Fruit fly (Drosophila melanogaster) ovary, adult (tissue): Measurements from ENCODE around the gene dpr16.

Source experiments
- CG17801 ChIP-seq: fragments of 200-800 bp; optimal IDR thresholded peaks from 2 replicates; lab custom pipeline; 2019; ENCODE audit warnings: missing biosample characterization, mild to moderate bottlenecking, missing genetic modification characterization, moderate library complexity; ENCODE audit not compliant: partially characterized antibody

The dpr16 gene

DNA sequence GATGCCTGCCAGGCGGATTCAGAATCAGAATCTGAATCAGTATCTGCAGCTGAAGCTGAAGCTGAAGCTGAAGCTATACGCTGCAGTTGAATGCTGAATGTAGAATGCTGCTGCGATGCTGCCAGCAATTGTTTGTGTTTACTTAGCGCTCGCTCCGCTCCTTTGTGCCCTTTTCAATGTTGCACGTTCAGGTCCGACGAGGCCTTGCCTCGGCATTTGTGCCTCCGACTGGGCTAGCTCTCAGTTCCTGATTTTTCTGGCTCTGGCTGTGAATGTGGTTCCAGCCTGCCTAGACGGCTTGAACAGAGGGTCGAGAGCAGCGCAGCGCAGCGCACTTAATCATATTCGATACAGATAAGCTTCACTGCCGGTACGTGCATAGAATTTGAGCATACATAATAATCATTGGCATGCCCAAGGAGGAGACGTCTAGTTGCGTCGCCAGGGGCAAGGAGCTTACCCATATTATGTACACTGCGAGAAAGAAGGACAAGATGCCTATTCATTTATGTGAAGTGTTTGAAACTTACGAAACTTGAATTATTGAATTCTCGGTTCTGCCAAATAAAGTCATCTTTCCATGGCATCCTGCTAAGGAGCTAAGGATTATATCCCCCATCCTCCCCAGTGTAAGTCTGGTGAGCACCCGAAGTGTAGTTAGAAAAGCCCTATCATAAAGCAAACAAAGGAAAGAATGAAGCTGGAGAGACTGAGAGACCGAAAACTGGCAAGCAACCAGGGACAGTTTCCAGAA is 30.1 kb upstream of the dpr16 start:
- no peak for TF ChIP-seq CG17801 (GFP tag; lab: Kevin White, UChicago)

DNA sequence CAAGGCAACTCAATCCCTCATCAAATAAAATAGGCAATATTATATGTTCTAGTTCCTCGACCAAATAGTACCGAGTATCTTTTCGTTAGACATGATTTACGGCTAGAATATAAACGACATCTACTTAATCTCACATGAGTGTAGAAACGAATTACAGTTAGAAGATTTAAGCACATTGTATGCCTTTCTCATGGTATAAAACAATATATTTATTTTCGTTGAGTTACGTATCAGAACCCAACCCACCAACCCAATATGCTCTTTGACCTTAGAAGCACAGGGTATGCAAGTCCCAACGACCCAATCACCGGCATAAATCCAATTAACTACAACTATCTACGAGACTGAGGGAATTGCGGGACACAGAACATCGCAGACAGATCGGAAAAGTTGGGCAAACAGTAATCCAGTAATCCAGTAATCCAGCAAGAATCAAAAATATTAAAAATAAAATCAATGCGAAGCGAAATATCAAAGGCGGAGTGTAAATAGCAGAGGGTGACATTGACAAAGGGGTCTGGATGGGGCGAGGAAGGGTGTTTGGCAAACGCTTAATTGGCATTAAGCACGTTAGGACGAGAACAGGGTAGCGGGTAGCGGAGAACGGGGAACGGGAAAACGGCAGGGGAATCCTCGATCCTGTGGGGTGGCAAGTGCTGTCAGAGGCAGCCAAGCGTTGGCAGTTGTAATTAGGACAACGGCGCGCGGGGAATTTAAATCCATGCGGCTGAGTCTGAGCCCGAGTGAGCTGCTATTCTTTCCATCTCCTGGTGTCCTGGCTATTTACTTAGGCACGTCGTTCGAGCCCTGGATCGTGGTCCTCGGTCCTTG is 28.2 kb upstream of the dpr16 start:
- TF ChIP-seq CG17801 (GFP tag; lab: Kevin White, UChicago): no peak

DNA sequence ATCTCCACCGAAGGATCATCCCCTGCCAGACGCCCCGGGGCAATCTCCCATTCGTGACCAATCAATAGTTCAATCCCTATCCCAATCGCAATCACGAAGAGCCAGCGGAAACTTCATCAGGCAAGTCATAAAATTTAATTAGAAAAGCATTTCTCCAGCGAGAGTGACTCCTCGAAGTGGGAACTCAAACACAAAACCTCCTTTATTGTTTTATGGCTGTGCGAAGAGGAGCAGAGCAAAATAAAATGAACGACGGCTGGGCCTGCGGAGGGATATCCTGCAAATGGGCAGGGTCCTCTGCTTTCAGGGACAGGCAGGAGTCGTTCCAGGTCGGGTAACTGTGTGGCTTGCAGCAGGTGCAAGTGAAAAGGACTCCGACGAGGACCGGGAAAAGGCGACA is 25.8 kb upstream of the dpr16 start:
- TF ChIP-seq CG17801 (GFP tag; lab: Kevin White, UChicago): no peak

DNA sequence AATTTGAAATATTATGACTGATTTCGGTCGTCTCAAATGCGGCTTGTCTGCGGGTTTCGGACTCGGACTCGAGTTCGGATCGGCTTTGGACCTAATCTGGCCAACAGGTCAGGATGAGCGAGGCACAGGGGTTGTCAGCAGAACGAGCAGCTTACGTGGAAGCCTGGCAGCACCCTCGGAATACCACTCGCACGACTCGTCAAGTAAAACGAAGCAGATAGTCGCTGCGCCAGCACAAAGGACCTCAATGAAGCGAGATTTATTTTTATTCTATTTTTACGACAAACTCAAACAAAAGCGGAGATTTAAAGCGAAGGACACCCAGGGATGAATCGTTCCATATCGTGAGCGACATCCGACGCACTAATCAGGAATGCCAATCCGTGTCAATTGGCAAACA is 24.9 kb upstream of the dpr16 start:
- no peak for TF ChIP-seq CG17801 (GFP tag; lab: Kevin White, UChicago)

DNA sequence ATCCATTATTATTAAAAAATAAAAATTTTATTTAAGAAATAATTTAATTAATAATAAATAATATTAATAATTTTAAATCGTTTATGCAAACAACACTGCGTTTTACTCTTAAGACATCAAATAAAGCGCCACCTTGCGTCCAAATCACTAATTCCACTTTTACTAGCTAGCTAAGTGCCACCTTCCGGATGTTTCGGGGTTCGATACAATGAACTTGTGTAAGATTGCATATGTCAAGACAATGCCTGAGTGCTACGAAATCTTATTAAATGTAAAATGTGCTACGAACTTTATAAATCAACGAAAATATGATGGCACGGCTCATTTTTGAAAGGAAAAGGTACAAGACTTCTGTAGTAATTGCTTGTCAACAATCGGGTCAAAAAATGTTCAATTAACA is 23.8 kb upstream of the dpr16 start:
- no peak for TF ChIP-seq CG17801 (GFP tag; lab: Kevin White, UChicago)

DNA sequence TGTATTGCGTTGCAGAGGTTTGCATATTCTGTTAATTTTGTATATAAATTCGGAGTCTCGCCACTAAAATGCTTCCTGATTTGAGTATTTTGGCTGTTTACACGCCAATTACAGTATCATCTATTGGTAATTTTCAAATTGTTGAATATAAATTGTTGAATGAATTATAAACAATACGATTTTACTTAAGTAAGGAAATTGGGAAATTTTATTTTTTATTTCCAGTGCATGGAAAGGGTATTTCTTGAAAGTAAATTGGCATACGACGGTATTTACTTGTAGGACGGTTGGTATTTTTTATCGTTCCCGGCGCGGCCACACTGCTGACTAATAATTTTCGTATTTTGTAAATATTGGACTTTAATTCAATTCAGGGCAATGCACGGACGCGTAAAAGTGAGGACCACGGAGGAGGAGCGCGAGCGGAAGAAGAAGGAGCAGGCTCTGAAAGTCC is 22.9 kb upstream of the dpr16 start, which contains the start of gene RabGGTa:
Gene RabGGTa (plus strand): TSS at position 298 of the 454 bp plus-strand sequence.
- no peak for TF ChIP-seq CG17801 (GFP tag; lab: Kevin White, UChicago)

DNA sequence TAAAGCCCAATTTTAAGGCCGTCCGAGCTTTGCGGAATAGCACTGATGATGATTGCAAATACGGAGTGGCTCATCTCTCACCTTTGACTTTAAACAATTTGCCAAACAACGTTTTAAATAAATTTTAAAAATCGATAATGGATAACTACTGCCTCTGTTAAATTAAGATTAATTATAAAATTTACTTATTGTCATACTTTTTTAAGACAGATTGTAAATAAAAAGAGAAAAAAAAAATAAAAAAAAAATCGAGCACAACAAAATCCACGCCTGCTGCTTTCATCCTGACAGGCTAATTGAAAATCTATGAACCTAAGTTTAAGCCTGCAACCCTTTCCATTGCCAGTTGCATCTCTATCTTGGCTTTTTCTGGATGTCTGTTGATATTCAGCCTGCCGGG is 11.8 kb upstream of the dpr16 start, which contains the start of gene CG12589:
Gene CG12589 (minus strand): TSS at position 101 of the 400 bp plus-strand sequence.
- TF ChIP-seq CG17801 (GFP tag; lab: Kevin White, UChicago): no peak

DNA sequence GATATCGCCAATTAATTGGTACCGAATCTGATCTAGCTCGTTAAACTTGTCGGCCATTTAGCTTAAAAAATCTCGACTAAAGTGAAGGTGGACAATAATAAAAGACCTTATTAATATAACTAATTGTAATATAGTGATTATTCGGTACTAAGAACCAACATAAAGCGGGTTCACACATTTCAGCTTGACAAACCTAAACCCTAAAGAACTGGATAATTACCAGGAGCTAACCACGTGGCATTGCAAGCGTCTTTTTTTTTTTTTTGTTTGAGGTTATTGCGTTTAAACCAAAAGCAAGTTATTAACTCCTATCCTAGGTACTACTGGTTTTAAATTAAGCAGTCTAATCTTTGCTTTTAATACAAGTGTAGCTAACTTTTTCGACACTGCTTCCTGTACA is 8.6 kb downstream of the dpr16 start, which contains the start of gene CG12590:
Gene CG12590 (plus strand): TSS at position 301 of the 400 bp plus-strand sequence.
- no peak for TF ChIP-seq CG17801 (GFP tag; lab: Kevin White, UChicago)

DNA sequence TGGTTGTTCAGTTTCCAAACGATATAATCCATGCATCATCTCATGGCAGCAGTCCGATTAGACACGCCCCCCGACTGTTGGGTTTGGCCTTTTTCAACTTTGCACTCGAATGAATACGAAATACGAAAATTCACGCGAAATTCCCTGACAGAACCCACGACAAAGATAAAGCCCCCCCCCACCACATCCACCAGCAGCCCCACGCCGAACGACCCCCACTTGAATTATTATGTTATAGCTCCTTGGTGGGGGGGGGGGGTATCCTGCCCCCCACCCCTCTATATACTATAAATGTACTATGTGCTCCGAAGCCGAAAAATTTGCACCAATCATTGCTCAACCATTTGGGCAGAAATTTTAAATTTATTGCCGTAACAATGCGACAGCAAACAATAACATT is 11.5 kb downstream of the dpr16 start:
- TF ChIP-seq CG17801 (GFP tag; lab: Kevin White, UChicago): no peak

DNA sequence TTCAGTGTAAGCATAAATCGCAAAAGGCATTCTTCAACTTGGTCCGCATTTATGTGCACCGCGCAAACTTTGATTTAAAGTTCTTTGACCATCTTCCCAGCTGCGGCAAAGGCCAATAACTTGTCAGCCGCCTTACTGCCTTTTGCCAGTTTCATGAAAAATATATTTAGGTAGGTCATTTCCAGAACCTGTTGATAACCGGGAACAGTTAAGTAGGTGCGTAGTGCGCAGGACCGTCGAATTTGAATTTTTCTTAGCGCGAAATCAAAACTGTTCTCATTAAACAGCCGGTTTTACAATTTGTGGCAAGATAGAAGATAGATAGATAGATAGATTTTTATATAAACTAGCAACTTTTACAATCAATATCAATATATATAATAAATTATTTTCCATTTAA is 21.3 kb downstream of the dpr16 start:
- no peak for TF ChIP-seq CG17801 (GFP tag; lab: Kevin White, UChicago)

DNA sequence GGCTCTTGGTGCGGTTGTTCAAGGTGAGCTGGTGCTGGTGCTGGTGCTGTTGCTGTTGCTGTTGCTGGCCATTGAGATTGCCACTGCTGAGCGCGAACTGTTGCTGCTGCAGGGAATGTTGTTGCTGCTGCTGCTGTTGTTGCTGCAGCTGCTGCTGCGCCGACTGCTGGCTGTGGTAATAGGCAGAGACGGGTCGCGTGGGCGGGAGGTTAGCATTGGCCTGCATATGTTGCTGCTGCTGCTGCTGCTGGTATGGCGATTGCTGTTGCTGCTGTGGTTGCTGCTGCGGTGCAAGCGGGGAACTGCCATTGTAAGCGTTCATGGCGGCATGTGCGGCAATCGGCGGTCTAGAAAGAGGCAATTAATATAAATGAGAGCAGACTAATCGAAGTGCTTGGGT is 25.2 kb downstream of the dpr16 start:
- TF ChIP-seq CG17801 (GFP tag; lab: Kevin White, UChicago): no peak

DNA sequence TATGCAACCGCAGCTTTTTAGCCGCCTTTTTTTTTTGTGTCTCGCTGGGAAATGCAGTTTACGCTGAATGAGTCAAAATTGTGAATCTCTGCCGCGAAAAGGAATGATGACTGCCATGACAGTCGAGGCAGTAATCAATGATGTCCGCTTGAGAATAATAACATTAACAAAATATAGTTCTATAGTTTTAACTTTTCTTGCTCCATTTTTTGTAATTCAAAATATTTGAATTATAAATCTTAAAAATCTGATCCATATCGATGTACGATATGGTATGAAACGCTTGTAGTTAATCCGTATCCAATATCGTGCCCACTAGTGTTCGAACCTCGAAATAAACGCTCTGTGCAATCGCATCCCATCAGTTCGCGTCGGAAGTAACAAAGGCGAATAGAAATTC is 37.1 kb downstream of the dpr16 start:
- no peak for TF ChIP-seq CG17801 (GFP tag; lab: Kevin White, UChicago)

DNA sequence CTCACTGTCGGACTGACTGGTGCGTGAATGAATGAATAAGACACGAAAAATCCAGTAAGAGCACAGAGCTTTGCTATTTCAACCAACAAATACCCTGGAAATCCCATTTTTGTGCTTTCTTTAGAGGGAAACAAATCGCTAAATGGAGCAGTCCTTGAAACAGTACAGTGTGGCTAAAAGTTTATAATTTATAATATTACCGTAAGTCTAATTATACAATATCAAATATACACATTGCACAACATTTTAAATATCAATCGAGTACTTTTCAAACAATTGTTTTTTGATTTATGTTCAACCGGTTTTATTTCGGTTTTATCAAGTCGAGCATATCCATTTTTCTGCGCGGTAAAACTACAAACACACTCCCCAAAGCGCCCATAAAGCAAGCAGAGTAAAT is 42.6 kb downstream of the dpr16 start:
- TF ChIP-seq CG17801 (GFP tag; lab: Kevin White, UChicago): no peak

DNA sequence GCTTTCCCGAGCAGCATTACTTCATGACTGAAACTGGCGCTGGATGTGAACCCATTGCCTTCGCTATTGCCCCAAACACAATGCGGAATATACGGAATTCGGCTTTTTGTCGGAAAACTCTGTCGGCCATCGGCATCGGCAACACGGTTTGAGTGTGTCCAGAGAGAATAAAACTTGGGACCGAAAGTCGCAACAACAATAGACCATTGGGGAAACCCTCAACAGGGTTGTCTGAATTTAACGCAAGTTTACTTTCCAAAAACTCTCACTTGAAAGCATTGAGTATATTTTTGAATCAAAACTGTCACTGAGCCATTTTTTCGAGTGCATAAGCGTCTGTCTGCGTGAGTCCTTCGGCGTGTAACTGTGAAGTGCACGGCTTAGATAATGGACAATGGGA is 47.6 kb downstream of the dpr16 start:
- TF ChIP-seq CG17801 (GFP tag; lab: Kevin White, UChicago): no peak

DNA sequence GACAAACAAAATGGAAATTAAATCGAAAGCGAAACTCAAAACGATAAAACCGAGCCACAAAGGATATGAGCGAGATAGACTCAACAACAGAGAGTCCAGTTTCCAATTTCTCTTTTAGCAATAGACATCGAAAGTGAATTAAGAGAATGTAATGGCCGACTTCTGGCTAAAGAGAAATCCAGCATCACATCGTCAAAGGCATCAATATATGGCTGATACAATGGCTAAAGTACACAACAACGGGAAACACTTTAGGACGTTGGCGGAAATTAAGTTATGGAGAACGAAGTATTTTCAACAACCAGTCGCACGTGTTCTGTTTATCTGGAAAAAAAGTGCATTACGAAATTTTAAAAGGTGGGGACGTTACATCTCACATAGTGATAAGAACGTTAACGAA is 48.9 kb downstream of the dpr16 start:
- no peak for TF ChIP-seq CG17801 (GFP tag; lab: Kevin White, UChicago)
